Worm (Caenorhabditis elegans): Measurements from ENCODE around the gene set-31.

DNA sequence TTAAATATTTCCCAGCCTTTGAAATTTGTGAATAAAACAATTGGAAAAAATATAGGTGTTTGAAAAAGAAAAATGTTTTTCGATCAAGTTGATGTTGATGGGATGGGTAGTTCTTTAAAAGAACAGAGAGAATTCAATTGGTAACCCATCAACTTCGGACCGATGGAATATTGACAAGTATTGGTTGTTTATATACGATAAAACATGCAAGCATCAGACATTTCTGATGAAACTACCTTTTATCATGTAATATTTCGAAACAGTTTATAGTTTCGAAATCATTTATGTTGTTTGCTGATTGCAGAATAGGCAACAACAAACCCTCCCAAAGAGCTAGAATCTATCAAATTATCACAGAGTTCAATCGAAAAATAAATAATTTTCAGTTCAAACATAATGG lies 7.8 kb upstream of the set-31 start:
- TF ChIP-seq pha-4 (tag; optimal IDR thresholded peaks at IDR 0.05) (no peak), pha-2 (tag; optimal IDR thresholded peaks at IDR 0.05) (no peak), hlh-30 (tag; optimal IDR thresholded peaks at IDR 0.05; ENCODE audit: insufficient read depth) (no peak), sox-2 (GFP tag; IDR thresholded peaks at IDR 0.05) (no peak), ceh-19 (GFP tag; optimal IDR thresholded peaks at IDR 0.05) (no peak), ets-4 (tag; optimal IDR thresholded peaks at IDR 0.05) (no peak), unc-55 (GFP tag; optimal IDR thresholded peaks at IDR 0.05) (no peak), pag-3 (tag; optimal IDR thresholded peaks at IDR 0.05; ENCODE audit: borderline replicate concordance) (no peak), ceh-45 (GFP tag; IDR thresholded peaks at IDR 0.05) (no peak), fax-1 (tag; optimal IDR thresholded peaks at IDR 0.05) (no peak), pqm-1 (tag; optimal IDR thresholded peaks at IDR 0.05) (no peak)

Data from whole organism, late embryonic.